Worm (Caenorhabditis elegans): Measurements from ENCODE around the gene W06B4.2.

- TF ChIP-seq ztf-11 (tag; optimal IDR thresholded peaks at IDR 0.05) (no peak), tbx-2 (tag; optimal IDR thresholded peaks at IDR 0.05) (no peak), pqm-1 (tag; optimal IDR thresholded peaks at IDR 0.05) (no peak), zip-4 (GFP tag; optimal IDR thresholded peaks at IDR 0.05) (no peak), aly-2 (tag; optimal IDR thresholded peaks at IDR 0.05) (no peak), nhr-84 (tag; optimal IDR thresholded peaks at IDR 0.05) (no peak), C16A3.4 (tag; optimal IDR thresholded peaks at IDR 0.05) (no peak), unc-62 (GFP tag; optimal IDR thresholded peaks at IDR 0.05) (no peak)
These were observed 14.1 kb downstream of the W06B4.2 start, which contains the start of gene T05C1.2 for ce11 chrII:4482021-4482420.

Data from whole organism, L1 larva.